Worm (Caenorhabditis elegans): ENCODE data around the gene F54D5.7.

The F54D5.7 gene

ce11 chrII:11577397-11577796 is 30.1 kb downstream of the F54D5.7 start, which contains the start of gene pcs-1:
TSS of gene pcs-1 (minus strand) at chrII:11577740.
- TF ChIP-seq pha-4 (tag; optimal IDR thresholded peaks at IDR 0.05) = peak; percentile 10
- no peak for TF ChIP-seq ama-1 (optimal IDR thresholded peaks at IDR 0.05)
- TF ChIP-seq elt-2 (tag; optimal IDR thresholded peaks at IDR 0.05) = peak; percentile 53

ce11 chrII:11577861-11578260 is 30.5 kb downstream of the F54D5.7 start:
- TF ChIP-seq elt-2 (tag; optimal IDR thresholded peaks at IDR 0.05) = no peak
- TF ChIP-seq ztf-11 (tag; optimal IDR thresholded peaks at IDR 0.05) = no peak
- no peak for TF ChIP-seq unc-39 (tag; optimal IDR thresholded peaks at IDR 0.05)
- TF ChIP-seq ztf-4 (tag; optimal IDR thresholded peaks at IDR 0.05) = no peak
- no peak for TF ChIP-seq nhr-77 (tag; optimal IDR thresholded peaks at IDR 0.05)
- TF ChIP-seq ZK546.5 (tag; optimal IDR thresholded peaks at IDR 0.05) = no peak
- no peak for TF ChIP-seq ceh-9 (tag; optimal IDR thresholded peaks at IDR 0.05)
- TF ChIP-seq nhr-76 (tag; optimal IDR thresholded peaks at IDR 0.05) = no peak
- no peak for TF ChIP-seq unc-62 (GFP tag; optimal IDR thresholded peaks at IDR 0.05)
- TF ChIP-seq nhr-67 (tag; optimal IDR thresholded peaks at IDR 0.05) = no peak
- TF ChIP-seq ama-1 (optimal IDR thresholded peaks at IDR 0.05) = no peak
- TF ChIP-seq nhr-23 (tag; optimal IDR thresholded peaks at IDR 0.05) = no peak
- TF ChIP-seq snpc-4 (tag; optimal IDR thresholded peaks at IDR 0.05) = no peak
- no peak for TF ChIP-seq ceh-28 (tag; optimal IDR thresholded peaks at IDR 0.05)
- no peak for TF ChIP-seq ceh-16 (tag; optimal IDR thresholded peaks at IDR 0.05)
- no peak for TF ChIP-seq pqm-1 (tag; optimal IDR thresholded peaks at IDR 0.05)
- no peak for TF ChIP-seq nhr-28 (tag; optimal IDR thresholded peaks at IDR 0.05)
- no peak for TF ChIP-seq zag-1 (tag; optimal IDR thresholded peaks at IDR 0.05)
- TF ChIP-seq ceh-82 (tag; optimal IDR thresholded peaks at IDR 0.05) = no peak

ce11 chrII:11578327-11578726 is 31.0 kb downstream of the F54D5.7 start, which contains the start of gene smc-6:
TSS of gene smc-6 (plus strand) at chrII:11578716.
- TF ChIP-seq pha-4 (tag; optimal IDR thresholded peaks at IDR 0.05) = peak; percentile 60
- no peak for TF ChIP-seq fos-1 (tag; optimal IDR thresholded peaks at IDR 0.05)
- no peak for TF ChIP-seq nhr-76 (tag; optimal IDR thresholded peaks at IDR 0.05)
- TF ChIP-seq R02D3.7 (tag; optimal IDR thresholded peaks at IDR 0.05) = no peak
- no peak for TF ChIP-seq nhr-77 (tag; optimal IDR thresholded peaks at IDR 0.05)
- TF ChIP-seq ZK546.5 (tag; optimal IDR thresholded peaks at IDR 0.05) = no peak
- TF ChIP-seq lin-39 (tag; optimal IDR thresholded peaks at IDR 0.05) = no peak
- no peak for TF ChIP-seq ama-1 (optimal IDR thresholded peaks at IDR 0.05)
- TF ChIP-seq unc-39 (tag; optimal IDR thresholded peaks at IDR 0.05) = no peak
- no peak for TF ChIP-seq pqm-1 (tag; optimal IDR thresholded peaks at IDR 0.05)
- no peak for TF ChIP-seq zag-1 (tag; optimal IDR thresholded peaks at IDR 0.05)
- TF ChIP-seq lin-15B (tag; optimal IDR thresholded peaks at IDR 0.05) = peak; percentile 61
- TF ChIP-seq daf-12 (tag; optimal IDR thresholded peaks at IDR 0.05) = no peak
- no peak for TF ChIP-seq fkh-10 (GFP tag; optimal IDR thresholded peaks at IDR 0.05)
- TF ChIP-seq nhr-11 (tag; optimal IDR thresholded peaks at IDR 0.05) = no peak
- no peak for TF ChIP-seq nhr-25 (tag; optimal IDR thresholded peaks at IDR 0.05)
- no peak for TF ChIP-seq unc-62 (GFP tag; optimal IDR thresholded peaks at IDR 0.05)
- TF ChIP-seq snpc-4 (tag; optimal IDR thresholded peaks at IDR 0.05) = peak; percentile 28
- TF ChIP-seq hmg-11 (tag; optimal IDR thresholded peaks at IDR 0.05) = no peak

ce11 chrII:11582698-11583097 is 35.4 kb downstream of the F54D5.7 start, which contains the start of gene ints-7:
TSS of gene ints-7 (plus strand) at chrII:11582849.
- TF ChIP-seq snpc-4 (tag; optimal IDR thresholded peaks at IDR 0.05) = no peak
- no peak for TF ChIP-seq tbx-2 (tag; optimal IDR thresholded peaks at IDR 0.05)
- TF ChIP-seq nhr-67 (tag; optimal IDR thresholded peaks at IDR 0.05) = no peak
- no peak for TF ChIP-seq mml-1 (tag; optimal IDR thresholded peaks at IDR 0.05)
- no peak for TF ChIP-seq lsy-12 (tag; optimal IDR thresholded peaks at IDR 0.05)

- no peak for TF ChIP-seq zag-1 (tag; optimal IDR thresholded peaks at IDR 0.05)
- no peak for TF ChIP-seq unc-39 (tag; optimal IDR thresholded peaks at IDR 0.05)
- no peak for TF ChIP-seq nhr-43 (tag; optimal IDR thresholded peaks at IDR 0.05; ENCODE audit: poor library complexity, severe bottlenecking)
- TF ChIP-seq ZK546.5 (tag; optimal IDR thresholded peaks at IDR 0.05) = no peak
- no peak for TF ChIP-seq R02D3.7 (tag; optimal IDR thresholded peaks at IDR 0.05)
- no peak for TF ChIP-seq fkh-2 (tag; optimal IDR thresholded peaks at IDR 0.05)
- no peak for TF ChIP-seq unc-62 (GFP tag; optimal IDR thresholded peaks at IDR 0.05)
- TF ChIP-seq egl-27 (tag; optimal IDR thresholded peaks at IDR 0.05) = no peak
- no peak for TF ChIP-seq lin-39 (tag; optimal IDR thresholded peaks at IDR 0.05)
- no peak for TF ChIP-seq mdl-1 (tag; optimal IDR thresholded peaks at IDR 0.05)
- no peak for TF ChIP-seq fos-1 (tag; optimal IDR thresholded peaks at IDR 0.05)
- TF ChIP-seq ztf-11 (tag; optimal IDR thresholded peaks at IDR 0.05) = no peak
- no peak for TF ChIP-seq nhr-76 (tag; optimal IDR thresholded peaks at IDR 0.05)
- no peak for TF ChIP-seq tbx-2 (tag; optimal IDR thresholded peaks at IDR 0.05)
- TF ChIP-seq elt-2 (tag; optimal IDR thresholded peaks at IDR 0.05) = no peak
- no peak for TF ChIP-seq ama-1 (optimal IDR thresholded peaks at IDR 0.05)
- TF ChIP-seq nhr-25 (tag; optimal IDR thresholded peaks at IDR 0.05) = no peak
These were observed 41.0 kb downstream of the F54D5.7 start for ce11 chrII:11588304-11588703.

All from whole organism, L3 larva.